Worm (Caenorhabditis elegans): ENCODE results near the gene flp-15.

DNA sequence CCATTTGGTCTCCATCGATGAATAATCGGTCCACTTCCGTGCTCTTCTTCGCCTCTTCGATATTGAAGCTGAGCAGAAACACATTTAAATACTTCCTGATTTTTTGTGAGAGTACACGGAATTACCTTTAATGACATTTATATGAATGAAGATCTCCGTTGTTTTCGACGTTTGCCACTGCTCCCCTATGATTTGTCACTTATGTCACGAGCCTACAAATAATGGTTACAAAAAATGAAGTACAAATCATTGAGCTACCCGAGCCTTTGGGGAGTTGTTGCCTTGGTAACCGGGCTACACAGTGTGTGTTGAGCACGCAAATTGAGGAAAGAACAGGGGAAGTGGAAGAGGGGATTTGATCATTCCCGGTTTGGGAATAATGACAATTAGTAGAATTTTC, 18.7 kb upstream of the flp-15 start, which contains the start of gene dyf-2:
- TF ChIP-seq cog-1 (tag; optimal IDR thresholded peaks at IDR 0.05) (no peak), klf-2 (GFP tag; conservative IDR thresholded peaks at IDR 0.05) (no peak), ztf-23 (GFP tag; IDR thresholded peaks at IDR 0.05) (no peak), ztf-29 (GFP tag; IDR thresholded peaks at IDR 0.05) (no peak), med-1 (GFP tag; optimal IDR thresholded peaks at IDR 0.05; ENCODE audit: insufficient read depth) (no peak), ref-1 (GFP tag; conservative IDR thresholded peaks at IDR 0.05) (no peak), T22C8.4 (GFP tag; IDR thresholded peaks at IDR 0.05) (no peak), flt-1 (GFP tag; IDR thresholded peaks at IDR 0.05) (no peak)

All from whole organism, midembryonic.